Fruit fly (Drosophila melanogaster) whole organism, wandering third instar larva: Measurements from ENCODE around the gene CG6066.
A peak's percentile ranks its signal among the peaks of the same experiment; 100 is the strongest.

ENCODE experiments used
- Abd-B ChIP-seq: fragments of >200 bp; optimal IDR thresholded peaks from 2 replicates; lab custom pipeline; 2017; ENCODE audit warnings: missing biosample characterization, missing genetic modification characterization
- Dif ChIP-seq: fragments of 200-275, 200-300 bp; sonication (Bioruptor generic); optimal IDR thresholded peaks from 2 replicates; lab custom pipeline; 2018; ENCODE audit warnings: missing biosample characterization, missing genetic modification characterization; ENCODE audit not compliant: partially characterized antibody
- GATAd ChIP-seq: sonication (Bioruptor generic); optimal IDR thresholded peaks from 2 replicates; lab custom pipeline; 2016; ENCODE audit warnings: missing biosample characterization, missing genetic modification characterization
- HLH106 ChIP-seq: fragments of 200-800 bp; optimal IDR thresholded peaks from 3 replicates; lab custom pipeline; 2019; ENCODE audit warnings: missing biosample characterization, mild to moderate bottlenecking, missing genetic modification characterization, moderate library complexity
- Hnf4 ChIP-seq: fragments of 200-800 bp; sonication (Bioruptor generic); optimal IDR thresholded peaks from 2 replicates; lab custom pipeline; 2016; ENCODE audit warnings: missing biosample characterization, mild to moderate bottlenecking, missing genetic modification characterization
- Hr78 ChIP-seq: fragments of >200 bp; optimal IDR thresholded peaks from 2 replicates; lab custom pipeline; 2017; ENCODE audit warnings: missing biosample characterization, missing genetic modification characterization
- Hr83 ChIP-seq: fragments of 200-300 bp; sonication (Bioruptor generic); optimal IDR thresholded peaks from 2 replicates; lab custom pipeline; 2016; ENCODE audit warnings: missing biosample characterization, mild to moderate bottlenecking, missing genetic modification characterization, moderate library complexity; ENCODE audit not compliant: poor library complexity, severe bottlenecking
- Myc ChIP-seq: fragments of >200 bp; optimal IDR thresholded peaks from 2 replicates; lab custom pipeline; 2017
- N ChIP-seq: fragments of >200 bp; optimal IDR thresholded peaks from 2 replicates; lab custom pipeline; 2018; ENCODE audit warnings: missing biosample characterization, missing external identifiers, missing genetic modification characterization
- OdsH ChIP-seq: fragments of 200-800 bp; sonication (Bioruptor generic); optimal IDR thresholded peaks from 2 replicates; lab custom pipeline; 2016; ENCODE audit warnings: missing biosample characterization, mild to moderate bottlenecking, missing genetic modification characterization
- Rel ChIP-seq, 2 experiments: fragments of 200-800 bp; sonication (Bioruptor generic) in 1 of 2; optimal IDR thresholded peaks; 2 replicates in 1 of 2; 3 replicates in 1 of 2; lab custom pipeline; 2016 to 2019; ENCODE audit warnings: mild to moderate bottlenecking in 2 of 2, missing biosample characterization in 2 of 2, missing genetic modification characterization in 2 of 2, moderate library complexity in 1 of 2
- Sp1 ChIP-seq: fragments of 200-800 bp; sonication (Bioruptor generic); optimal IDR thresholded peaks from 3 replicates; lab custom pipeline; 2019; ENCODE audit warnings: missing biosample characterization, mild to moderate bottlenecking, missing genetic modification characterization, moderate library complexity
- Vsx2 ChIP-seq: fragments of 200-300, 225-300 bp; sonication (Bioruptor generic); optimal IDR thresholded peaks from 2 replicates; lab custom pipeline; 2018; ENCODE audit warnings: missing biosample characterization, missing genetic modification characterization; ENCODE audit not compliant: partially characterized antibody
- br ChIP-seq: fragments of 200-800 bp; sonication (Bioruptor generic); optimal IDR thresholded peaks from 2 replicates; lab custom pipeline; 2016; ENCODE audit warnings: missing biosample characterization, missing genetic modification characterization
- brk ChIP-seq: fragments of 200-800 bp; sonication (Bioruptor generic); optimal IDR thresholded peaks from 2 replicates; lab custom pipeline; 2016; ENCODE audit warnings: missing biosample characterization, mild to moderate bottlenecking, missing genetic modification characterization
- dl ChIP-seq, 2 experiments: fragments of 175-275, 200-275 bp in 1 of 2; fragments of 200-275 bp in 1 of 2; sonication (Bioruptor generic); optimal IDR thresholded peaks; lab custom pipeline; 2018; ENCODE audit warnings: mild to moderate bottlenecking in 2 of 2, missing biosample characterization in 2 of 2, missing genetic modification characterization in 2 of 2, moderate library complexity in 2 of 2; ENCODE audit not compliant: partially characterized antibody in 2 of 2, insufficient read depth in 1 of 2
- dmrt93B ChIP-seq: fragments of 200-800 bp; sonication (Bioruptor generic); optimal IDR thresholded peaks from 2 replicates; lab custom pipeline; 2018; ENCODE audit warnings: missing biosample characterization, mild to moderate bottlenecking, missing genetic modification characterization
- ey ChIP-seq: fragments of 200-800 bp; sonication (Bioruptor generic); optimal IDR thresholded peaks from 2 replicates; lab custom pipeline; 2016; ENCODE audit warnings: missing biosample characterization, missing genetic modification characterization
- foxo ChIP-seq, 2 experiments: fragments of 200-800 bp; sonication (Bioruptor generic); optimal IDR thresholded peaks; 2 replicates in 1 of 2; 3 replicates in 1 of 2; lab custom pipeline; 2016 to 2017; ENCODE audit warnings: missing biosample characterization in 2 of 2, missing genetic modification characterization in 2 of 2
- fru ChIP-seq: fragments of 200-800 bp; sonication (Bioruptor generic); optimal IDR thresholded peaks from 3 replicates; lab custom pipeline; 2016; ENCODE audit warnings: missing biosample characterization, mild to moderate bottlenecking, missing genetic modification characterization
- h ChIP-seq: fragments of 200-800 bp; sonication (Bioruptor generic); optimal IDR thresholded peaks from 3 replicates; lab custom pipeline; 2016; ENCODE audit warnings: missing biosample characterization, mild to moderate bottlenecking, missing genetic modification characterization
- jim ChIP-seq: fragments of 175-275, 200-325 bp; sonication (Bioruptor generic); optimal IDR thresholded peaks from 2 replicates; lab custom pipeline; 2016; ENCODE audit warnings: missing biosample characterization, mild to moderate bottlenecking, missing genetic modification characterization
- lola ChIP-seq: fragments of >200 bp; optimal IDR thresholded peaks from 2 replicates; lab custom pipeline; 2017; ENCODE audit warnings: missing biosample characterization, missing genetic modification characterization
- pan ChIP-seq: fragments of >200 bp; optimal IDR thresholded peaks from 2 replicates; lab custom pipeline; 2017
- psq ChIP-seq: fragments of 200-800 bp; sonication (Bioruptor generic); optimal IDR thresholded peaks from 3 replicates; lab custom pipeline; 2017; ENCODE audit warnings: missing biosample characterization, mild to moderate bottlenecking, missing genetic modification characterization, moderate library complexity
- rgr ChIP-seq: fragments of 200-800 bp; sonication (Bioruptor generic); optimal IDR thresholded peaks from 3 replicates; lab custom pipeline; 2016; ENCODE audit warnings: missing biosample characterization, mild to moderate bottlenecking, missing genetic modification characterization
- sv ChIP-seq: fragments of 200-800 bp; sonication (Bioruptor generic); optimal IDR thresholded peaks from 3 replicates; lab custom pipeline; 2016; ENCODE audit warnings: missing biosample characterization, missing genetic modification characterization
- usp ChIP-seq: fragments of >200 bp; optimal IDR thresholded peaks from 2 replicates; lab custom pipeline; 2017; ENCODE audit warnings: missing biosample characterization, missing genetic modification characterization
- woc ChIP-seq: sonication (Bioruptor generic); optimal IDR thresholded peaks from 2 replicates; lab custom pipeline; 2016; ENCODE audit warnings: missing biosample characterization, mild to moderate bottlenecking, missing genetic modification characterization

The CG6066 gene

dm6 chr3R:27152129-27152968, 35.8 kb upstream of the CG6066 start (continued):
- TF ChIP-seq Dif (GFP tag; lab: Kevin White, UChicago) (no peak), jim (GFP tag; lab: Kevin White, UChicago) (no peak), foxo (GFP tag; optimal IDR thresholded peaks at IDR 0.05; lab: Kevin White, UChicago) (peak in 1 of 2 experiments; percentile 62), br (GFP tag; lab: Kevin White, UChicago) (peak; percentile 76), GATAd (GFP tag; lab: Kevin White, UChicago) (no peak), fru (GFP tag; lab: Kevin White, UChicago) (peak; percentile 76)
- TF ChIP-seq, all 38 proteins: peak for 16

- TF ChIP-seq lola (GFP tag; lab: Kevin White, UChicago), result no peak
- TF ChIP-seq Hr83 (GFP tag; lab: Kevin White, UChicago), result peak; percentile 52
- peak; percentile 92 for TF ChIP-seq Myc (lab: Kevin White, UChicago)
These were observed 35.0 kb upstream of the CG6066 start, which contains the start of gene Men-b for dm6 chr3R:27151516-27151823. Men-b (plus strand) TSS chr3R:27151662.

DNA sequence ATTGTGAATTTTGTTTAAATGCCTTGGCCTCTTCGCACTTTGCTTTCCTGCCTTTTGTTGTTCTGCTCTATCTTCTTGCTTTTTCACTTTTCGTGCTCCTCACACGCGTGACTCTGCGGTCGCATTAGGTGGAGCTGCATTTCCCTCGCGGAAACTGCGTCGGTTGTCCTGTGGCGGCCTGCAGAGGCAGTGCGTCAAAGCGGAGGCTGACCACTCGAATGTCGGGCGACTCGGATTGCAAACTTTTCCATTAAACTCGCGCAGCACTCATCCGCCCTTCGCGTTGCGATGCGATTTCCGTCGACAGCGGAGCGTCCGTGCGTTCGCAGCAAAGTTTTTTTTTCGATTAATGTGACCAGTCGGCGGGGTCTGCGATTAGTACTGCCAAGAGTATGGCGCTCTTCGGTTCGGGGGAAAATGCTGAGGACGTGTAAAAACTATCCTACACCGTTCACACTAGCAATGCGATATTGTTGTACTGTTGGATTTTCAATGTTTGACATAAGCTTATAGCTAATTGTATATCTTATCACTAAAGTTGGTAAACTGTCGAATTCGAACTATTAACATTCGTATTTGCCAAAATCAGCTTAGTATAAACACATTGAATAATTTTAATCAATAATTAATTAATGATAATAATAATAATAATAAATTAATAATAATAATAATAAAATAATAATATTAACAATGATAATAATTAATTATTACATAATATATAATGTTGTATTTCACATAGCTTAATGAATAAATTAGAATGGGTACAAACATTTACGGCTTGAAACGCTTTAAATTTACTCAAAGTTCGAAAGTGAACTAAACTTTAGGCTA, 34.4 kb upstream of the CG6066 start, which contains the start of gene CG6051:
TSS of gene CG6051 (minus strand) at position 385 of the 831 bp plus-strand sequence.
- peak; percentile 53 for TF ChIP-seq Sp1 (GFP tag; lab: Kevin White, UChicago)
- peak; percentile 43 for TF ChIP-seq HLH106 (tag; lab: Kevin White, UChicago)
- peak; percentile 49 for TF ChIP-seq Hr83 (GFP tag; lab: Kevin White, UChicago)
- TF ChIP-seq Hr78 (GFP tag; lab: Kevin White, UChicago), result peak; percentile 59
- peak in 1 of 2 experiments; percentile 16 for TF ChIP-seq foxo (GFP tag; optimal IDR thresholded peaks at IDR 0.05; lab: Kevin White, UChicago)
- peak; percentile 91 for TF ChIP-seq N (GFP tag; lab: Kevin White, UChicago)
- no peak for TF ChIP-seq fru (GFP tag; lab: Kevin White, UChicago)
- no peak for TF ChIP-seq usp (GFP tag; lab: Kevin White, UChicago)
- TF ChIP-seq Rel (GFP tag; optimal IDR thresholded peaks at IDR 0.05; lab: Kevin White, UChicago), result no peak
- TF ChIP-seq Rel (tag; optimal IDR thresholded peaks at IDR 0.05; lab: Kevin White, UChicago), result peak; percentile 43
- peak; percentile 35 for TF ChIP-seq Dif (GFP tag; lab: Kevin White, UChicago)
- no peak for TF ChIP-seq Myc (lab: Kevin White, UChicago)
- TF ChIP-seq woc, result peak; percentile 61
- TF ChIP-seq psq, result peak; percentile 9
- no peak for TF ChIP-seq GATAd (GFP tag; lab: Kevin White, UChicago)
- TF ChIP-seq Abd-B (GFP tag; lab: Kevin White, UChicago), result peak; percentile 13
- peak; percentile 30 for TF ChIP-seq Hnf4
- TF ChIP-seq rgr (GFP tag; lab: Kevin White, UChicago), result peak; percentile 21
- peak; percentile 47 for TF ChIP-seq h
- TF ChIP-seq, all 38 proteins: peak for 14

DNA sequence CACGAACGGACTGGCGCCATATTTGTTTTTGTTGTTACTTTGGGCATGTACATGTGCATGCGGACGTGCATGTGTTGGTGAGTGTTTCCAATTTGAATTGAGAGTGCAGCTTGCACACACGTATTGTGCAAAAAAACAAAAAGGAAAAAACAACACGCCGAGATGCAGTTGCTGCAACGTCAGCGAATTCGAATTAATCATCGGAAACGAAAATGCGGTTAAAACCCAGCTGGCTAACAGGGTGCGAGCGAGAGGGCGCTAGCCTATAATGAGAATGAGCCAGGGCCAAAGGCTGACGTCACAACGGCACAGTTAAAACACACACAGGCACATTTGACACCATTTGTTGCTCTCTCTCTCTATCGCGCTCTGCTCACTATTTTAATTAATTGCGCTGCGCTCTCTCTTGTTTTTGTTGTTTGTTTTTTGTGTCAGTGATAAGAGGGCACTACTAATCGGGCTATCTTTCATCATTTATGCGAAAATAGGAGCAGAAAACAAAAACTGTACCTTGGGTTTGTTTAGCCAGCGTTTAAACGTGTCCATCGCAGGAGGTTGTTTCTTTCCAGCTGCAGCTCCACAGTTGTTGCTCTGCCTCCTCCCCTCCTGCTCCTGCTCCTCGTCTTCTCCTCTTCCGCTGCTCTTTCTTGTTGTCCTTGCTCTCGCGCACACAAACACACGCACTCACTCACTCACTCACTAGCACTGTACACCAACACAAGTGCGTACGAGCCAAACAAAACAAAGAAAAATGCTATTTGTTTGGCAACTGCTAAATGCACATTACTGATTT, 33.6 kb upstream of the CG6066 start:
- TF ChIP-seq Hr83 (GFP tag; lab: Kevin White, UChicago) (no peak), br (GFP tag; lab: Kevin White, UChicago) (peak; percentile 2), psq (peak; percentile 91), Dif (GFP tag; lab: Kevin White, UChicago) (peak; percentile 48), lola (GFP tag; lab: Kevin White, UChicago) (no peak)

- TF ChIP-seq h, result no peak
- no peak for TF ChIP-seq dmrt93B (GFP tag; lab: Kevin White, UChicago)
- no peak for TF ChIP-seq sv (GFP tag; lab: Kevin White, UChicago)
- no peak for TF ChIP-seq brk (GFP tag; lab: Kevin White, UChicago)
- no peak for TF ChIP-seq Rel (GFP tag; optimal IDR thresholded peaks at IDR 0.05; lab: Kevin White, UChicago)
- no peak for TF ChIP-seq Rel (tag; optimal IDR thresholded peaks at IDR 0.05; lab: Kevin White, UChicago)
- no peak for TF ChIP-seq fru (GFP tag; lab: Kevin White, UChicago)
- TF ChIP-seq woc, result no peak
- TF ChIP-seq OdsH, result no peak
- TF ChIP-seq usp (GFP tag; lab: Kevin White, UChicago), result no peak
- TF ChIP-seq N (GFP tag; lab: Kevin White, UChicago), result no peak
- TF ChIP-seq dl (GFP tag; optimal IDR thresholded peaks at IDR 0.05; lab: Kevin White, UChicago; ENCODE audit: insufficient read depth in 1 of 2, partially characterized antibody in 2 of 2), result no peak
- TF ChIP-seq Abd-B (GFP tag; lab: Kevin White, UChicago), result no peak
- no peak for TF ChIP-seq Sp1 (GFP tag; lab: Kevin White, UChicago)
- TF ChIP-seq Vsx2, result no peak
- TF ChIP-seq foxo (GFP tag; optimal IDR thresholded peaks at IDR 0.05; lab: Kevin White, UChicago), result no peak
- no peak for TF ChIP-seq GATAd (GFP tag; lab: Kevin White, UChicago)
- no peak for TF ChIP-seq jim (GFP tag; lab: Kevin White, UChicago)
- TF ChIP-seq rgr (GFP tag; lab: Kevin White, UChicago), result no peak
- no peak for TF ChIP-seq ey
- TF ChIP-seq pan (lab: Kevin White, UChicago), result no peak
These were observed 32.6 kb upstream of the CG6066 start for dm6 chr3R:27148812-27149769.
